Fruit fly (Drosophila melanogaster): Measurements from ENCODE around the gene Gug.

The Gug gene

dm6 chr3L:8455015-8455908 is 5.5 kb downstream of the Gug start (continued):
- TF ChIP-seq Tbp (GFP tag; optimal IDR thresholded peaks at IDR 0.05) (no peak), Ets97D (GFP tag; optimal IDR thresholded peaks at IDR 0.05) (peak; percentile 36), CG8924 (tag; optimal IDR thresholded peaks at IDR 0.05) (peak; percentile 91), salm (tag; optimal IDR thresholded peaks at IDR 0.05) (peak; percentile 87), CG13287 (GFP tag; IDR thresholded peaks at IDR 0.05; ENCODE audit: partially characterized antibody) (no peak), sens-2 (GFP tag; IDR thresholded peaks at IDR 0.05) (no peak), C15 (GFP tag; IDR thresholded peaks at IDR 0.05) (peak; percentile 75; the same call in 2 of the 3 replicates), CG6254 (GFP tag; optimal IDR thresholded peaks at IDR 0.05) (peak; percentile 89), Hr78 (GFP tag; optimal IDR thresholded peaks at IDR 0.05) (peak in 1 of 2 experiments; percentile 89), Hsf (GFP tag; optimal IDR thresholded peaks at IDR 0.05) (peak; percentile 76), Sry-δ (GFP tag; optimal IDR thresholded peaks at IDR 0.05) (peak; percentile 17), chinmo (GFP tag; IDR thresholded peaks at IDR 0.05; ENCODE audit: partially characterized antibody) (0 out of 4 replicates have a peak, but pooled peaks have one; percentile 56), Doc2 (GFP tag; IDR thresholded peaks at IDR 0.05) (no peak), CG4854 (GFP tag; optimal IDR thresholded peaks at IDR 0.05) (peak; percentile 78), CG4730 (GFP tag; IDR thresholded peaks at IDR 0.05) (peak; percentile 71), CG32532 (GFP tag; IDR thresholded peaks at IDR 0.05) (peak; percentile 83), CG8765 (GFP tag; IDR thresholded peaks at IDR 0.05) (peak; percentile 12; the same call in 1 of the 2 replicates), prd (optimal IDR thresholded peaks at IDR 0.05) (no peak), prd (GFP tag; IDR thresholded peaks at IDR 0.05) (peak; percentile 77), knrl (GFP tag; IDR thresholded peaks at IDR 0.05; ENCODE audit: partially characterized antibody) (no peak), CG4820 (GFP tag; optimal IDR thresholded peaks at IDR 0.05) (peak; percentile 83), row (GFP tag; IDR thresholded peaks at IDR 0.05) (peak; percentile 78), Six4 (GFP tag; optimal IDR thresholded peaks at IDR 0.05) (peak; percentile 90), ssp (GFP tag; IDR thresholded peaks at IDR 0.05) (peak; percentile 59), CG3838 (GFP tag; optimal IDR thresholded peaks at IDR 0.05) (peak; percentile 40), MESR4 (GFP tag; optimal IDR thresholded peaks at IDR 0.05) (no peak), Lim3 (GFP tag; IDR thresholded peaks at IDR 0.05) (no peak), mld (GFP tag; IDR thresholded peaks at IDR 0.05; ENCODE audit: partially characterized antibody) (no peak), maf-S (GFP tag; optimal IDR thresholded peaks at IDR 0.05) (peak; percentile 36), Ravus (GFP tag; IDR thresholded peaks at IDR 0.05) (peak; percentile 51), run (tag; optimal IDR thresholded peaks at IDR 0.05) (peak; percentile 91), NK7.1 (GFP tag; optimal IDR thresholded peaks at IDR 0.05) (peak; percentile 27), Awh (GFP tag; IDR thresholded peaks at IDR 0.05) (peak; percentile 71), lmd (GFP tag; IDR thresholded peaks at IDR 0.05) (peak; percentile 84), ash1 (GFP tag; optimal IDR thresholded peaks at IDR 0.05) (peak; percentile 41), CG11695 (GFP tag; IDR thresholded peaks at IDR 0.05) (peak; percentile 93), CG8388 (GFP tag; optimal IDR thresholded peaks at IDR 0.05) (peak; percentile 84), CG12391 (tag; optimal IDR thresholded peaks at IDR 0.05) (peak; percentile 88), Sin3A (optimal IDR thresholded peaks at IDR 0.05) (no peak), unc-4 (GFP tag; IDR thresholded peaks at IDR 0.05; ENCODE audit: partially characterized antibody) (no peak), CG15269 (tag; optimal IDR thresholded peaks at IDR 0.05) (peak; percentile 89), CG11085 (GFP tag; IDR thresholded peaks at IDR 0.05) (peak; percentile 51; the same call in 1 of the 2 replicates), Rx (GFP tag; IDR thresholded peaks at IDR 0.05) (0 out of 2 replicates have a peak, but pooled peaks have one; percentile 32), CHES-1-like (GFP tag; optimal IDR thresholded peaks at IDR 0.05) (peak; percentile 15), sc (optimal IDR thresholded peaks at IDR 0.05) (no peak), sc (GFP tag; optimal IDR thresholded peaks at IDR 0.05) (peak; percentile 59), trem (tag; optimal IDR thresholded peaks at IDR 0.05) (peak; percentile 77), pnt (GFP tag; optimal IDR thresholded peaks at IDR 0.05) (peak; percentile 9), CG11504 (tag; optimal IDR thresholded peaks at IDR 0.05) (peak; percentile 94), stc (GFP tag; IDR thresholded peaks at IDR 0.05) (peak; percentile 80)

All from whole organism, embryonic.